Fruit fly (Drosophila melanogaster): ENCODE data around the gene CG11076.
A peak's percentile ranks its signal among the peaks of the same experiment; 100 is the strongest.

CG11076 gene

dm6 chr4:1031687-1032140 is at the start of gene CG11076 (continued):
- TF ChIP-seq Taf1 (GFP tag; IDR thresholded peaks at IDR 0.05), result no peak
- TF ChIP-seq prd (optimal IDR thresholded peaks at IDR 0.05), result no peak
- TF ChIP-seq prd (GFP tag; IDR thresholded peaks at IDR 0.05), result no peak
- TF ChIP-seq B-H1 (GFP tag; IDR thresholded peaks at IDR 0.05), result no peak
- peak; percentile 97 for TF ChIP-seq YL-1 (GFP tag; optimal IDR thresholded peaks at IDR 0.05)
- no peak for TF ChIP-seq CG4820 (GFP tag; optimal IDR thresholded peaks at IDR 0.05)
- TF ChIP-seq bsh (GFP tag; optimal IDR thresholded peaks at IDR 0.05), result peak in 1 of 2 experiments; percentile 11
- no peak; the same call in 1 of the 2 replicates for TF ChIP-seq CG1024 (GFP tag; IDR thresholded peaks at IDR 0.05)
- peak; percentile 76 for TF ChIP-seq BEAF-32 (GFP tag; optimal IDR thresholded peaks at IDR 0.05)
- TF ChIP-seq CG42726 (GFP tag; IDR thresholded peaks at IDR 0.05; ENCODE audit: partially characterized antibody), result peak; percentile 70; the same call in 1 of the 2 replicates
- no peak for TF ChIP-seq Hmx (GFP tag; optimal IDR thresholded peaks at IDR 0.05)
- no peak; the same call in 1 of the 2 replicates for TF ChIP-seq amos (GFP tag; IDR thresholded peaks at IDR 0.05; ENCODE audit: partially characterized antibody)
- no peak for TF ChIP-seq kay (GFP tag; optimal IDR thresholded peaks at IDR 0.05)
- no peak for TF ChIP-seq CG17612 (GFP tag; IDR thresholded peaks at IDR 0.05)
- TF ChIP-seq Meics (GFP tag; optimal IDR thresholded peaks at IDR 0.05), result no peak
- 0 out of 3 replicates have a peak, but pooled peaks have one; percentile 12 for TF ChIP-seq CG2199 (GFP tag; IDR thresholded peaks at IDR 0.05)
- TF ChIP-seq hb (GFP tag; IDR thresholded peaks at IDR 0.05; ENCODE audit: partially characterized antibody), result no peak
- TF ChIP-seq Fer2 (tag; optimal IDR thresholded peaks at IDR 0.05), result no peak
- no peak for TF ChIP-seq Bteb2 (GFP tag; optimal IDR thresholded peaks at IDR 0.05)
- no peak for TF ChIP-seq Ada2b (GFP tag; IDR thresholded peaks at IDR 0.05)
- peak; percentile 25 for TF ChIP-seq PHDP (tag; optimal IDR thresholded peaks at IDR 0.05)
- TF ChIP-seq CG5953 (GFP tag; IDR thresholded peaks at IDR 0.05), result no peak
- TF ChIP-seq lbe (GFP tag; optimal IDR thresholded peaks at IDR 0.05), result peak; percentile 52
- TF ChIP-seq CG7963 (GFP tag; IDR thresholded peaks at IDR 0.05; ENCODE audit: partially characterized antibody), result peak; percentile 52; the same call in 2 of the 3 replicates
- TF ChIP-seq Dp (GFP tag; optimal IDR thresholded peaks at IDR 0.05), result no peak
- TF ChIP-seq pfk (GFP tag; optimal IDR thresholded peaks at IDR 0.05), result peak; percentile 28
- TF ChIP-seq CG10431 (GFP tag; optimal IDR thresholded peaks at IDR 0.05), result no peak
- TF ChIP-seq Dek (tag; optimal IDR thresholded peaks at IDR 0.05), result no peak
- no peak for TF ChIP-seq ab (GFP tag; optimal IDR thresholded peaks at IDR 0.05)
- no peak for TF ChIP-seq CG1792 (GFP tag; optimal IDR thresholded peaks at IDR 0.05)
- no peak for TF ChIP-seq Myb (GFP tag; optimal IDR thresholded peaks at IDR 0.05)
- no peak for TF ChIP-seq repo (GFP tag; optimal IDR thresholded peaks at IDR 0.05)
- TF ChIP-seq bigmax (GFP tag; optimal IDR thresholded peaks at IDR 0.05), result peak; percentile 93
- no peak for TF ChIP-seq ftz-f1 (GFP tag; optimal IDR thresholded peaks at IDR 0.05)
- peak in 1 of 2 experiments; percentile 99 for TF ChIP-seq Pdp1 (GFP tag; optimal IDR thresholded peaks at IDR 0.05)
- TF ChIP-seq ro (GFP tag; IDR thresholded peaks at IDR 0.05), result no peak
- no peak for TF ChIP-seq CG10462 (GFP tag; optimal IDR thresholded peaks at IDR 0.05)
- TF ChIP-seq gce (GFP tag; IDR thresholded peaks at IDR 0.05), result no peak
- peak; percentile 28 for TF ChIP-seq CG4854 (GFP tag; optimal IDR thresholded peaks at IDR 0.05)
- TF ChIP-seq tx (GFP tag; optimal IDR thresholded peaks at IDR 0.05), result peak; percentile 20
- peak; percentile 65 for TF ChIP-seq inv (GFP tag; IDR thresholded peaks at IDR 0.05; ENCODE audit: partially characterized antibody)
- peak; percentile 66 for TF ChIP-seq Dll (GFP tag; IDR thresholded peaks at IDR 0.05; ENCODE audit: partially characterized antibody)
- TF ChIP-seq crol (GFP tag; IDR thresholded peaks at IDR 0.05), result no peak
- peak; percentile 20 for TF ChIP-seq mam (GFP tag; optimal IDR thresholded peaks at IDR 0.05)
- no peak for TF ChIP-seq CG6254 (GFP tag; optimal IDR thresholded peaks at IDR 0.05)
- peak; percentile 20 for TF ChIP-seq CrebB (tag; optimal IDR thresholded peaks at IDR 0.05)
- TF ChIP-seq zen2 (GFP tag; IDR thresholded peaks at IDR 0.05; ENCODE audit: partially characterized antibody), result no peak
- TF ChIP-seq CG8924 (tag; optimal IDR thresholded peaks at IDR 0.05), result no peak
- no peak; the same call in 1 of the 2 replicates for TF ChIP-seq sna (GFP tag; IDR thresholded peaks at IDR 0.05; ENCODE audit: partially characterized antibody)
- TF ChIP-seq Sry-β (GFP tag; optimal IDR thresholded peaks at IDR 0.05), result no peak

Data from whole organism, embryonic.